Fruit fly (Drosophila melanogaster) whole organism, embryonic: ENCODE results near the gene Ccn.

ENCODE experiments used
- Aef1 ChIP-seq: fragments of 200-800 bp; sonication (Bioruptor generic); IDR thresholded peaks from 3 replicates; pipeline ENCODE4 v1.3.6; 2022; ENCODE audit warnings: missing biosample characterization, missing genetic modification characterization
- Antp ChIP-seq: fragments of 200-800 bp; sonication (Bioruptor generic); optimal IDR thresholded peaks from 3 replicates; lab custom pipeline; 2016; ENCODE audit warnings: missing biosample characterization, missing genetic modification characterization
- BtbVII ChIP-seq: fragments of 200-800 bp; sonication (Bioruptor generic); optimal IDR thresholded peaks from 3 replicates; lab custom pipeline; 2017; ENCODE audit warnings: missing biosample characterization, mild to moderate bottlenecking, missing genetic modification characterization
- CG1024 ChIP-seq: fragments of 200-800 bp; sonication (Bioruptor generic); IDR thresholded peaks from 2 replicates; pipeline ENCODE4 v1.3.6; 2022; ENCODE audit warnings: missing biosample characterization, missing genetic modification characterization
- CG11398 ChIP-seq: fragments of 200-800 bp; sonication (Bioruptor generic); optimal IDR thresholded peaks from 2 replicates; lab custom pipeline; 2016; ENCODE audit warnings: missing biosample characterization, missing genetic modification characterization
- CG12104 ChIP-seq: fragments of 200-800 bp; sonication (Bioruptor generic); optimal IDR thresholded peaks from 3 replicates; lab custom pipeline; 2016; ENCODE audit warnings: missing biosample characterization, missing genetic modification characterization
- CG12236 ChIP-seq: fragments of 200-800 bp; sonication (Bioruptor generic); optimal IDR thresholded peaks from 2 replicates; lab custom pipeline; 2016; ENCODE audit warnings: missing biosample characterization, missing genetic modification characterization
- CG12391 ChIP-seq: fragments of 200-800 bp; sonication (Bioruptor generic); optimal IDR thresholded peaks from 3 replicates; lab custom pipeline; 2018; ENCODE audit warnings: missing biosample characterization, mild to moderate bottlenecking, missing genetic modification characterization, moderate library complexity
- CG12769 ChIP-seq: fragments of 200-800 bp; sonication (Bioruptor generic); optimal IDR thresholded peaks from 2 replicates; lab custom pipeline; 2019; ENCODE audit warnings: missing biosample characterization, mild to moderate bottlenecking, missing genetic modification characterization, moderate library complexity
- CG12942 ChIP-seq: fragments of 200-800 bp; sonication (Bioruptor generic); optimal IDR thresholded peaks from 3 replicates; lab custom pipeline; 2016; ENCODE audit warnings: missing biosample characterization, missing genetic modification characterization
- CG13894 ChIP-seq: fragments of 200-800 bp; sonication (Bioruptor generic); optimal IDR thresholded peaks from 3 replicates; lab custom pipeline; 2018; ENCODE audit warnings: missing biosample characterization, mild to moderate bottlenecking, missing genetic modification characterization, moderate library complexity
- CG17361 ChIP-seq: fragments of 200-800 bp; sonication (Bioruptor generic); IDR thresholded peaks from 3 replicates; pipeline ENCODE4 v1.3.6; 2022; ENCODE audit warnings: missing biosample characterization, missing genetic modification characterization
- CG17385 ChIP-seq: fragments of 200-800 bp; sonication (Bioruptor generic); optimal IDR thresholded peaks from 3 replicates; lab custom pipeline; 2018; ENCODE audit warnings: missing biosample characterization, mild to moderate bottlenecking, missing genetic modification characterization
- CG17829 ChIP-seq: fragments of 200-800 bp; optimal IDR thresholded peaks from 2 replicates; lab custom pipeline; 2019; ENCODE audit warnings: missing biosample characterization, mild to moderate bottlenecking, missing genetic modification characterization, moderate library complexity
- CG2120 ChIP-seq: fragments of 200-800 bp; sonication (Bioruptor generic); optimal IDR thresholded peaks from 3 replicates; lab custom pipeline; 2016; ENCODE audit warnings: missing biosample characterization, missing genetic modification characterization
- CG31224 ChIP-seq: fragments of 200-800 bp; sonication (Bioruptor generic); IDR thresholded peaks from 2 replicates; pipeline ENCODE4 v1.3.6; 2022; ENCODE audit warnings: missing biosample characterization, missing genetic modification characterization
- CG34422 ChIP-seq: fragments of 200-800 bp; sonication (Bioruptor generic); IDR thresholded peaks from 3 replicates; pipeline ENCODE4 v1.3.6; 2022; ENCODE audit warnings: missing biosample characterization, missing genetic modification characterization
- CG9797 ChIP-seq: fragments of 200-800 bp; sonication (Bioruptor generic); optimal IDR thresholded peaks from 3 replicates; lab custom pipeline; 2018; ENCODE audit warnings: missing biosample characterization, mild to moderate bottlenecking, missing genetic modification characterization
- Doc3 ChIP-seq: fragments of 200-800 bp; sonication (Bioruptor generic); IDR thresholded peaks from 3 replicates; pipeline ENCODE4 v1.3.6; 2022; ENCODE audit warnings: missing biosample characterization, missing genetic modification characterization; ENCODE audit not compliant: partially characterized antibody
- Fer2 ChIP-seq: fragments of 200-800 bp; sonication (Bioruptor generic); optimal IDR thresholded peaks from 2 replicates; lab custom pipeline; 2018; ENCODE audit warnings: missing biosample characterization, mild to moderate bottlenecking, missing genetic modification characterization, moderate library complexity
- HLH4C ChIP-seq: fragments of 200-800 bp; sonication (Bioruptor generic); IDR thresholded peaks from 3 replicates; pipeline ENCODE4 v1.3.6; 2022; ENCODE audit warnings: missing biosample characterization, missing genetic modification characterization; ENCODE audit not compliant: partially characterized antibody
- HLH54F ChIP-seq: fragments of 200-800 bp; sonication (Bioruptor generic); optimal IDR thresholded peaks from 3 replicates; lab custom pipeline; 2016; ENCODE audit warnings: missing biosample characterization, missing genetic modification characterization
- Hmr ChIP-seq: fragments of 200-800 bp; sonication (Bioruptor generic); optimal IDR thresholded peaks from 3 replicates; lab custom pipeline; 2017; ENCODE audit warnings: mild to moderate bottlenecking, missing biosample characterization, missing genetic modification reagents, missing genetic modification characterization
- MESR4 ChIP-seq: fragments of 200-800 bp; sonication (Bioruptor generic); optimal IDR thresholded peaks from 2 replicates; lab custom pipeline; 2018; ENCODE audit warnings: missing biosample characterization, mild to moderate bottlenecking, missing genetic modification characterization, moderate library complexity
- Pdp1 ChIP-seq, 2 experiments: fragments of 200-800 bp; sonication (Bioruptor generic); optimal IDR thresholded peaks; 3 replicates each; lab custom pipeline; 2016; ENCODE audit warnings: missing biosample characterization in 2 of 2, missing genetic modification characterization in 2 of 2, mild to moderate bottlenecking in 1 of 2, moderate library complexity in 1 of 2
- Trl ChIP-seq, 3 experiments: fragments of >200 bp in 2 of 3; fragments of 200-800 bp in 1 of 3; sonication (Bioruptor generic) in 1 of 3; optimal IDR thresholded peaks; 2 replicates in 1 of 3; 3 replicates in 2 of 3; lab custom pipeline; 2016 to 2017; ENCODE audit warnings: missing biosample characterization in 1 of 3, missing genetic modification characterization in 1 of 3
- Xrp1 ChIP-seq: fragments of 200-800 bp; sonication (Bioruptor generic); IDR thresholded peaks from 2 replicates; pipeline ENCODE4 v1.3.6; 2022; ENCODE audit warnings: missing biosample characterization, missing genetic modification characterization
- al ChIP-seq: fragments of 200-800 bp; sonication (Bioruptor generic); IDR thresholded peaks from 2 replicates; pipeline ENCODE4 v1.3.6; 2022; ENCODE audit warnings: missing biosample characterization, missing genetic modification characterization
- amos ChIP-seq: fragments of 200-800 bp; sonication (Bioruptor generic); IDR thresholded peaks from 2 replicates; pipeline ENCODE4 v1.3.6; 2022; ENCODE audit warnings: missing biosample characterization, missing genetic modification characterization; ENCODE audit not compliant: partially characterized antibody
- en ChIP-seq: fragments of 200-800 bp; sonication (Bioruptor generic); optimal IDR thresholded peaks from 2 replicates; lab custom pipeline; 2016; ENCODE audit warnings: missing biosample characterization, missing genetic modification characterization
- exex ChIP-seq: fragments of 200-800 bp; sonication (Bioruptor generic); optimal IDR thresholded peaks from 4 replicates; lab custom pipeline; 2018; ENCODE audit warnings: missing biosample characterization, mild to moderate bottlenecking, missing genetic modification characterization, moderate library complexity
- fd3F ChIP-seq: fragments of 200-800 bp; sonication (Bioruptor generic); optimal IDR thresholded peaks from 2 replicates; lab custom pipeline; 2018; ENCODE audit warnings: missing biosample characterization, mild to moderate bottlenecking, missing genetic modification characterization, moderate library complexity
- gcm ChIP-seq: fragments of 200-800 bp; sonication (Bioruptor generic); optimal IDR thresholded peaks from 2 replicates; lab custom pipeline; 2019; ENCODE audit warnings: missing biosample characterization, mild to moderate bottlenecking, missing genetic modification characterization, moderate library complexity
- gem ChIP-seq: fragments of 200-800 bp; sonication (Bioruptor generic); optimal IDR thresholded peaks from 2 replicates; lab custom pipeline; 2019; ENCODE audit warnings: missing biosample characterization, mild to moderate bottlenecking, missing genetic modification characterization, moderate library complexity
- gfzf ChIP-seq: fragments of 200-800 bp; sonication (Bioruptor generic); optimal IDR thresholded peaks from 2 replicates; lab custom pipeline; 2016; ENCODE audit warnings: missing biosample characterization, mild to moderate bottlenecking, missing genetic modification characterization, moderate library complexity
- gsb-n ChIP-seq: fragments of 200-800 bp; sonication (Bioruptor generic); optimal IDR thresholded peaks from 3 replicates; lab custom pipeline; 2018; ENCODE audit warnings: missing biosample characterization, mild to moderate bottlenecking, missing genetic modification characterization
- hb ChIP-seq: fragments of 200-800 bp; sonication (Bioruptor generic); IDR thresholded peaks from 3 replicates; pipeline ENCODE4 v1.3.6; 2022; ENCODE audit warnings: missing biosample characterization, missing genetic modification characterization; ENCODE audit not compliant: partially characterized antibody
- jumu ChIP-seq: fragments of 200-800 bp; sonication (Bioruptor generic); optimal IDR thresholded peaks from 3 replicates; lab custom pipeline; 2016; ENCODE audit warnings: missing biosample characterization, missing genetic modification characterization
- kay ChIP-seq: fragments of 200-800 bp; sonication (Bioruptor generic); optimal IDR thresholded peaks from 2 replicates; lab custom pipeline; 2016; ENCODE audit warnings: missing biosample characterization, missing genetic modification characterization
- mirr ChIP-seq: fragments of 200-800 bp; sonication (Bioruptor generic); optimal IDR thresholded peaks from 3 replicates; lab custom pipeline; 2018; ENCODE audit warnings: missing biosample characterization, mild to moderate bottlenecking, missing genetic modification characterization
- pfk ChIP-seq: fragments of 200-800 bp; sonication (Bioruptor generic); optimal IDR thresholded peaks from 2 replicates; lab custom pipeline; 2018; ENCODE audit warnings: missing biosample characterization, mild to moderate bottlenecking, missing genetic modification characterization, moderate library complexity
- pzg ChIP-seq: fragments of 200-800 bp; sonication (Bioruptor generic); optimal IDR thresholded peaks from 3 replicates; lab custom pipeline; 2018; ENCODE audit warnings: missing biosample characterization, mild to moderate bottlenecking, missing genetic modification characterization, moderate library complexity
- repo ChIP-seq: fragments of 200-800 bp; sonication (Bioruptor generic); optimal IDR thresholded peaks from 2 replicates; lab custom pipeline; 2016; ENCODE audit warnings: missing biosample characterization, missing genetic modification characterization
- salm ChIP-seq: fragments of 200-800 bp; sonication (Bioruptor generic); optimal IDR thresholded peaks from 2 replicates; lab custom pipeline; 2018; ENCODE audit warnings: missing biosample characterization, mild to moderate bottlenecking, missing genetic modification characterization
- schlank ChIP-seq: fragments of 200-800 bp; sonication (Bioruptor generic); optimal IDR thresholded peaks from 2 replicates; lab custom pipeline; 2018; ENCODE audit warnings: missing biosample characterization, mild to moderate bottlenecking, missing genetic modification characterization
- sna ChIP-seq: fragments of 200-800 bp; sonication (Bioruptor generic); IDR thresholded peaks from 2 replicates; pipeline ENCODE4 v1.3.6; 2022; ENCODE audit warnings: missing biosample characterization, missing genetic modification characterization; ENCODE audit not compliant: partially characterized antibody
- trem ChIP-seq: fragments of 200-800 bp; optimal IDR thresholded peaks from 3 replicates; lab custom pipeline; 2019; ENCODE audit warnings: missing biosample characterization, mild to moderate bottlenecking, missing genetic modification characterization, moderate library complexity
- unc-4 ChIP-seq: fragments of 200-800 bp; sonication (Bioruptor generic); IDR thresholded peaks from 2 replicates; pipeline ENCODE4 v1.3.6; 2022; ENCODE audit warnings: missing biosample characterization, missing genetic modification characterization; ENCODE audit not compliant: partially characterized antibody
- zfh1 ChIP-seq: fragments of 200-800 bp; sonication (Bioruptor generic); IDR thresholded peaks from 3 replicates; pipeline ENCODE4 v1.3.6; 2022; ENCODE audit warnings: missing biosample characterization, missing genetic modification characterization
- zfh2 ChIP-seq: fragments of 200-800 bp; sonication (Bioruptor generic); optimal IDR thresholded peaks from 2 replicates; lab custom pipeline; 2016; ENCODE audit warnings: missing biosample characterization, missing genetic modification characterization

Gene Ccn

dm6 chr3L:17644906-17645244 lies 44.9 kb upstream of the Ccn start, which contains the start of gene Pep (continued):
- TF ChIP-seq salm (tag; lab: Kevin White, UChicago) (no peak), CG9797 (peak; percentile 39), unc-4 (GFP tag; lab: Robert Waterston, UW) (peak; percentile 98), Xrp1 (peak; percentile 24; the same call in 1 of the 2 replicates), CG12104 (GFP tag; lab: Kevin White, UChicago) (no peak), kay (GFP tag; lab: Kevin White, UChicago) (peak; percentile 43), CG12769 (tag; lab: Kevin White, UChicago) (peak; percentile 23), Hmr (GFP tag; lab: Kevin White, UChicago) (peak; percentile 38), al (no peak), CG12236 (GFP tag; lab: Kevin White, UChicago) (peak; percentile 12), CG17829 (tag; lab: Kevin White, UChicago) (peak; percentile 63), jumu (GFP tag; lab: Kevin White, UChicago) (peak; percentile 64), CG31224 (GFP tag; lab: Robert Waterston, UW) (no peak), schlank (no peak), CG12391 (tag; lab: Kevin White, UChicago) (peak; percentile 52), pzg (GFP tag; lab: Kevin White, UChicago) (peak; percentile 93), HLH4C (GFP tag; lab: Robert Waterston, UW) (peak; percentile 97), CG13894 (peak; percentile 67), CG34422 (GFP tag; lab: Robert Waterston, UW) (peak; percentile 63), CG17361 (GFP tag; lab: Robert Waterston, UW) (peak; percentile 53; the same call in 2 of the 3 replicates), CG1024 (GFP tag; lab: Robert Waterston, UW) (no peak; the same call in 1 of the 2 replicates), fd3F (no peak), exex (tag; lab: Kevin White, UChicago) (peak; percentile 5), amos (GFP tag; lab: Robert Waterston, UW) (peak; percentile 99), gcm (GFP tag; lab: Kevin White, UChicago) (peak; percentile 10), Trl (optimal IDR thresholded peaks at IDR 0.05; lab: Kevin White, UChicago) (no peak), Trl (GFP tag; optimal IDR thresholded peaks at IDR 0.05; lab: Kevin White, UChicago) (peak; percentile 40), repo (GFP tag; lab: Kevin White, UChicago) (no peak), zfh1 (GFP tag; lab: Robert Waterston, UW) (peak; percentile 55; the same call in 2 of the 3 replicates), gsb-n (tag; lab: Kevin White, UChicago) (no peak), en (GFP tag; lab: Kevin White, UChicago) (no peak), Aef1 (GFP tag; lab: Robert Waterston, UW) (no peak), CG11398 (no peak), CG12942 (no peak), HLH54F (GFP tag; lab: Kevin White, UChicago) (peak; percentile 27), BtbVII (GFP tag; lab: Kevin White, UChicago) (peak; percentile 59), trem (tag; lab: Kevin White, UChicago) (peak; percentile 92), gem (peak; percentile 34), CG17385 (GFP tag; lab: Kevin White, UChicago) (peak; percentile 5), hb (GFP tag; lab: Robert Waterston, UW) (peak; percentile 97), Antp (GFP tag; lab: Kevin White, UChicago) (peak; percentile 34), CG2120 (GFP tag; lab: Kevin White, UChicago) (peak; percentile 56), MESR4 (GFP tag; lab: Kevin White, UChicago) (peak; percentile 93), pfk (GFP tag; lab: Kevin White, UChicago) (peak; percentile 8), Fer2 (tag; lab: Kevin White, UChicago) (no peak), Doc3 (GFP tag; lab: Robert Waterston, UW) (peak; percentile 98), gfzf (GFP tag; lab: Kevin White, UChicago) (peak; percentile 46), zfh2 (peak; percentile 38), mirr (GFP tag; lab: Kevin White, UChicago) (peak; percentile 20), sna (GFP tag; lab: Robert Waterston, UW) (peak; percentile 96), Pdp1 (GFP tag; optimal IDR thresholded peaks at IDR 0.05; lab: Kevin White, UChicago) (peak in 1 of 2 experiments; percentile 36)
